Fruit fly (Drosophila melanogaster): ENCODE results near the gene CG15765.

dm6 chrX:5880139-5880924 lies 62.0 kb downstream of the CG15765 start:
- TF ChIP-seq pfk (GFP tag; optimal IDR thresholded peaks at IDR 0.05): no peak
- no peak for TF ChIP-seq Lpt (GFP tag; optimal IDR thresholded peaks at IDR 0.05)
- TF ChIP-seq so (GFP tag; IDR thresholded peaks at IDR 0.05): no peak
- TF ChIP-seq ase (GFP tag; IDR thresholded peaks at IDR 0.05): no peak
- peak in 1 of 2 experiments; percentile 76 for TF ChIP-seq Eip74EF (GFP tag; optimal IDR thresholded peaks at IDR 0.05)
- no peak for TF ChIP-seq CG18619 (GFP tag; optimal IDR thresholded peaks at IDR 0.05)
- no peak for TF ChIP-seq CG34224 (GFP tag; IDR thresholded peaks at IDR 0.05; ENCODE audit: partially characterized antibody)
- peak; percentile 19 for TF ChIP-seq pum (GFP tag; optimal IDR thresholded peaks at IDR 0.05)
- TF ChIP-seq CG2199 (GFP tag; IDR thresholded peaks at IDR 0.05): no peak
- TF ChIP-seq Doc2 (GFP tag; IDR thresholded peaks at IDR 0.05): no peak
- no peak for TF ChIP-seq mld (GFP tag; IDR thresholded peaks at IDR 0.05; ENCODE audit: partially characterized antibody)
- peak; percentile 56; the same call in 2 of the 4 replicates for TF ChIP-seq Gug (GFP tag; IDR thresholded peaks at IDR 0.05)
- TF ChIP-seq stwl (tag; optimal IDR thresholded peaks at IDR 0.05): no peak
